Worm (Caenorhabditis elegans) whole organism, dauer: Measurements from ENCODE around the gene nhr-142.

Experiments
- unc-62 ChIP-seq: sonication (generic microtip); optimal IDR thresholded peaks from 2 replicates; lab custom pipeline; 2017; ENCODE audit warnings: missing biosample characterization, missing genetic modification reagents, missing genetic modification characterization

Gene nhr-142

DNA sequence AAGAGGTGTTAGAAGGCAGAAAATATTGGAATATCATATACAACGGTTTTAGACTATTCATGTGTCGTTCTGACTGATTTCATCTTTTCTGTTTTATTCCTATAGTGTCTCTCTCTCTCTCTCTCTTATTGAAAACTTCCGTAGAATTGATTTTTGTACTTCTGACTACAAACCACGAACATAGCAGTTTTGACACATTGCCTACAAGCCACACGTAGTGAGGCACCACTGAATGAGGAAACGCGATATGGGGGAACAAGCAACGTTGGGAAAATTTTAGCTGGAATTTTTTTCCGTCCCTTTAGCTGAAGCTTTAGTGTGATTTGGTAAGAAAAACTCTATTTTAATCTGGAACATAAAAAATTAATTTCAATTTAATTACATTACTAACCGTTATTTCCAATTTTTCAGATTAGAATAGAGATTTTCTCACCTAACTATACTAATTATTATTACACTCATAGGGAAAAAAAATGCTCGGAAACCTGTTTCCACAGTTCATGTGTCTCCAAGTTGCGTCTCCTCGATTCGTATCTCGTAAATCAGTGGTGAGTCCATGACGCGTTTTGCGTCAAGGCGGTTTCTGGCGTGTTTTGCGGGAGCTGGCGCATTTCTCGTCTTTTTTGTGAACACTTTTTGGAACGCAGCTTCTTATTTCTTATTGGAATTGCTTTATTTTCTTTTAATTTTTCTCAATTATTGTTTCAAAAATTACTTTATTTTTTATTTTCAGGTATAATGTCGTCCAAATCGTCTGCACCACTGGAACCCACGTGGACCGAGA, at the start of gene nhr-142, which contains the start of gene F44E7.9:
Gene nhr-142 (minus strand): TSS at position 57 of the 784 bp plus-strand sequence.
Gene F44E7.9 (plus strand): TSS at position 734 of the 784 bp plus-strand sequence.
- no peak for TF ChIP-seq unc-62 (GFP tag; lab: Kevin White, UChicago)

ce11 chrV:5838576-5839366, 48.4 kb upstream of the nhr-142 start, which contains the start of gene F26F12.2:
TSS of gene F26F12.2 (minus strand) at chrV:5838613.
- TF ChIP-seq unc-62 (GFP tag; lab: Kevin White, UChicago), result no peak

DNA sequence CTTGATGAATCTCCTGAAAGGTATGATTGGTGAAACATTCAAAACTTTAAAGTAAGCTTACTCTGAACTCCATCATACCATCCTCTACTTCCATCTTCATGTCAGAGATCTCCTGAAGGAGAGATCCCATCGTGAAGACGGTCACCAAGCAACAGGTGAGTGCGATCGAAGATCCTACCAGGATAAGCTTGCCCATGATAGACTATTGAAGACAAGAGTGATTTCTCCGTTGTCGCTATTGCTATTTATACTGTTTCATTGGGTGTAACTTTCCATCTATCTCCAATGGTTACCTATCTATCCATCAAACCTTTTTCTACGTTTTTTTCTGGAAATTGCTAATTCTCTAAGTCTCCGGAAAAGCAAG, 46.2 kb upstream of the nhr-142 start, which contains the start of gene col-140:
Gene col-140 (minus strand): TSS at position 219 of the 367 bp plus-strand sequence.
- TF ChIP-seq unc-62 (GFP tag; lab: Kevin White, UChicago), result no peak

- TF ChIP-seq unc-62 (GFP tag; lab: Kevin White, UChicago), result no peak
Measured at ce11 chrV:5835979-5836615, 45.7 kb upstream of the nhr-142 start.

DNA sequence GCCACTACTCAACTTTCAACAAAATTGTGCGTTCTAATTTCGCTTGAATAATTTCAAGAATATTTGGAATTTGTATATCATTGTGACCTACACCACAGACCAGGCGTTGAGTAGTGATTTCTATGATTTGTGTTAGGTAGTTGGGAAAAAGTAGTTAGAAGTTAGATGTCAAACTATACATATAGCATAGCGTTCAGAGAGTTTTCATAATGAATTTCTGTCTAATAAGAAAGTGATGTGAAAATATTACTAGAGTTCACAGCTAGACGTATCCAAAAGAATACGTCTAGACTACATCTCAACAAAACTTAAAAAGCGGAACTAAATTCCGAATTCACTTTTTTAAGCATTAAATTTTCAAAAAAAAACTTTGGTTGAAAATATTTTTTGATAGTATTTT, 45.0 kb upstream of the nhr-142 start:
- no peak for TF ChIP-seq unc-62 (GFP tag; lab: Kevin White, UChicago)

ce11 chrV:5833531-5833930, 43.2 kb upstream of the nhr-142 start, which contains the start of gene srh-76:
TSS of gene srh-76 (plus strand) at chrV:5833831.
- TF ChIP-seq unc-62 (GFP tag; lab: Kevin White, UChicago), result no peak

ce11 chrV:5832799-5833198, 42.4 kb upstream of the nhr-142 start:
- TF ChIP-seq unc-62 (GFP tag; lab: Kevin White, UChicago), result no peak

- TF ChIP-seq unc-62 (GFP tag; lab: Kevin White, UChicago), result no peak
Measured at ce11 chrV:5831253-5831652, 40.9 kb upstream of the nhr-142 start.

DNA sequence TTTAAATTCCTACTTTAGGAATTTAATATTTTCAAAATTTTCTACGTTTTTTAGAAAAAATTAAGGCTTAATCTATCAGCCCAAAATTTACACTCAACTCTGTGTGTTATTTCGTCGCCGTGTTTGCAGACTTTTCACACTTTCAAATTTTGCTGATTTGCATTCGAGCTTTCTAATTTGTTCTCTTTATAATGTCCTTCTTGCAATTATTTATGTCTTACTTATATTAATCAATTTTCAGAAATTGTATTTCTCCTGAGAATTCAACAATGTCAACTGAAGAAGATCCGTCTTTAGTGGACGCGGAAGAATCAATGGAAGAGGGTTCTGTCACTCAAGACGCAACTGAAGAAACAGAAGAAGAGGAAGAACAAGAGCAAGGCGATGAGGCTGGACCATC, 36.2 kb upstream of the nhr-142 start, which contains the start of gene let-418:
Gene let-418 (plus strand): TSS at position 242 of the 400 bp plus-strand sequence.
- no peak for TF ChIP-seq unc-62 (GFP tag; lab: Kevin White, UChicago)

DNA sequence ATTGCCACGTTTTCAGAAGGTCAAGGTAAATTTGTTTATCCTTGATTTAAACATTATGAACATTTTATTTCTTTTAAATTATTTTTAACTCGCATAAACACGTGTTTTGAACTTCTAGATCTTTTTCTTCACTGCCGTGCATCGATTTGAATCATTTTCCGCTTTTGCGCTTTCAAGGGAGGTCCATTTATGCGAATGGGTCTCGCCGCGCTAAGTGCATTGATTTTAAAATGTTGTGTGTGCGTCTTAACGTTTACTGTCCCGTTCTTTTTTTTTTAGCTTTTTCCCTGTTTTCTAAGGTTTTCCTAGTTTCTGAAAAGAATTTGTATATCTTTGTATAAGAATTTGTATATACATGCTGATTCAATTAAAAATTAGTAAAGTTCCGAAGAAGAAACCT, 35.1 kb upstream of the nhr-142 start:
- no peak for TF ChIP-seq unc-62 (GFP tag; lab: Kevin White, UChicago)

DNA sequence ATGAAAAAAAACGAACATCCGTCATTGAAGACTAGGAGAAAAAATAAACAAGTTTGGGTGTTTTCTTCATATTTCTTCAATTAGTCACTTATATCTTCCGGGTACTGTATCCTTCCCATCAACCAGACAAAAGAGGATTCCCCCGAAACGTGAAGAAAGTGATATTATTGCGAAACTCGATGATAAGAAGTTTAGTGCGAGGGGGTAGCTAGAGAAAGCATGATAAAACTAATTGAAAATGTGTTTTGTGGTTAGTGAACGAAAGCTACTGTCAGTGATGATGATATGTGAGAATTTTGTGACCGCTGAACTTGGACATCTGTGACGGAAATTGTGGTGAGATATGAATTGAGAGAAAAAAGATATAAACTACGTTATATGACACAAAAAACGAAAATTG, 32.6 kb upstream of the nhr-142 start:
- TF ChIP-seq unc-62 (GFP tag; lab: Kevin White, UChicago), result no peak

DNA sequence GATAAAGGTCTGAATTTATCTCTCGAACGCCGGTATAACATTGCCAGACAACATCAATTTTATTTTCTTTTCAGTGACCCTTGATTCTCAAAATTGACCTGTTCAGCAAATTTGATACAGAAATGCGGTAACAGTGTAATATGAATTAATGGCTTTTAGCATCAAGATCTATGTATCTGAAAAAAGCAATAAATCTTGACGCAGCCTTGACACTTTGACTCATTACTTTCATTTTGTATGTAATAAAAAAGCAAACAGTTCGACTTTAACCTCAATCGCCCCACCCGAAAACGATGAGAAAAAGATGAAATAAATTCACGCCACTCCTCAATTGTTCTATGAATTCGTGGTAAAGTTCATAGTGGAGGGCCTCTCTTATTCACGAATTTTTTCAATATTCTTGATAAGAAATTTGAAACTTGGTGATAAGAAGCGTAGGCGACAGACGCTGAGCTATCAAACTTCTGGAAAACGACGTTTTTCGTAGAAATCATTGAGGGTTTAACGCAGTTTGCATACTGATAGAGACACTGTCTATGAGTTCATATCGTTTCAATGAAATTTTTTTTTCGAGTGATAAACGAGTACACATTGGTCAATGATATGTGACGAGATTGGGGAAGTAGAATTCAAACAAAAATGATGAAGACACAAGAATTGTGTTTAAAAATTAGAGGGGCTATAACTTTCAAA, 31.2 kb upstream of the nhr-142 start:
- no peak for TF ChIP-seq unc-62 (GFP tag; lab: Kevin White, UChicago)

DNA sequence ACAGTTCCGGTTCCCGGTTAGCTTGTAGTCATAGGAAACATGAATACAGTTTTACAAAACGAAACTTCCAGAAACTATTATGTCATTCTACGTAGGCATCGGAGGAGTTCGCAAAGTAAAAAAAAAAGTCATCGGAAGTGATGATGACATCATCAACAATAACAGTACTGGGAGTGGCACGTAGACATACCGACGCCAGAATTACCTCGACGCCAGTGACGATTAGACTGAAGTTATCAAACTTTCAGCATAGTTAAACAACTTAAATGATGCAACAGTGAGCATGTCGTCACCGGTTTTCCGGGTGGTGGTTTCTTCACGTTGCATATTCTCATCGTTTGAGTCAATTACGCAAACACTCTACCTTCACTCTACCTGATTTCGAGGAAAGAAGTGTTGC, 30.0 kb upstream of the nhr-142 start:
- TF ChIP-seq unc-62 (GFP tag; lab: Kevin White, UChicago), result no peak

DNA sequence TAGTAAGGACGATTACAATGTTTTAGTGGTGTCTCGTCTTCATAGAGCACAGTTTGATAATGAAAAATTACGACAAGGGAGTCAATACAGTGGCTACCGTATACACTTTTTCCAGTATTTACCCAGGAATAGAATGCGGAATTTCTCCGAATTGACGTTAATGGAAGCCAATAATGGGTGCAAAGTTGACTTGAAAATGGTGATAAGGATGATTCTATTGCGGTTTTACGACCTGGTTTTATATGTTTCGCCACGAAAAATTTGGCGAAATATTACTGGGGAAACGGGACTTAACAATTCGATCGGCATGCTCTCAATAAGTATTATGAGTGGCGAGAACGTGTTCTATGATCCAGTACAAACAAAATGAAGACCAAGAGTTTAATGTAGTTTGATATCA, 29.6 kb upstream of the nhr-142 start:
- TF ChIP-seq unc-62 (GFP tag; lab: Kevin White, UChicago), result no peak

ce11 chrV:5816470-5817061, 26.2 kb upstream of the nhr-142 start:
- no peak for TF ChIP-seq unc-62 (GFP tag; lab: Kevin White, UChicago)
